Worm (Caenorhabditis elegans) whole organism, young adult: ENCODE data around the gene ZK512.8.

ENCODE experiments used
- B0261.1 ChIP-seq: sonication (generic microtip); optimal IDR thresholded peaks from 2 replicates; lab custom pipeline; 2016; ENCODE audit warnings: mild to moderate bottlenecking, missing genetic modification characterization, moderate library complexity, missing compliant biosample characterization
- C06A6.2 ChIP-seq: fragments of 200-800 bp; sonication (Bioruptor generic); conservative IDR thresholded peaks from 2 replicates; pipeline ENCODE4 v1.3.6; 2022; ENCODE audit warnings: missing genetic modification characterization, missing compliant biosample characterization
- F39B2.1 ChIP-seq: fragments of 200-800 bp; sonication (Bioruptor generic); IDR thresholded peaks from 2 replicates; pipeline ENCODE4 v1.3.6; 2022; ENCODE audit warnings: missing genetic modification reagents, missing genetic modification characterization, missing compliant biosample characterization
- F55B11.4 ChIP-seq: sonication (generic microtip); optimal IDR thresholded peaks from 2 replicates; lab custom pipeline; 2016; ENCODE audit warnings: missing compliant biosample characterization, missing genetic modification characterization, borderline replicate concordance; ENCODE audit not compliant: insufficient read depth
- Y95B8A.8 ChIP-seq: fragments of 200-800 bp; sonication (Bioruptor generic); IDR thresholded peaks from 2 replicates; pipeline ENCODE4 v1.3.6; 2022; ENCODE audit warnings: missing genetic modification reagents, missing genetic modification characterization, missing compliant biosample characterization
- ZK185.1 ChIP-seq: sonication (generic microtip); optimal IDR thresholded peaks from 2 replicates; lab custom pipeline; 2016; ENCODE audit warnings: mild to moderate bottlenecking, missing genetic modification characterization, missing compliant biosample characterization; ENCODE audit not compliant: poor library complexity, severe bottlenecking
- ama-1 ChIP-seq, 3 experiments: fragments of 150-350 bp in 1 of 3; sonication (generic microtip) in 2 of 3; optimal IDR thresholded peaks; 2 replicates each; lab custom pipeline; 2014 to 2018; ENCODE audit warnings: missing biosample characterization in 2 of 3, missing genetic modification characterization in 2 of 3, missing genetic modification reagents in 2 of 3
- aptf-2 ChIP-seq: fragments of 200-800 bp; sonication (Bioruptor generic); conservative IDR thresholded peaks from 2 replicates; pipeline ENCODE4 v1.3.6; 2022; ENCODE audit warnings: missing genetic modification reagents, missing genetic modification characterization, missing compliant biosample characterization
- ceh-40 ChIP-seq: fragments of 200-800 bp; sonication (Bioruptor generic); IDR thresholded peaks from 2 replicates; pipeline ENCODE4 v1.3.6; 2022; ENCODE audit warnings: missing genetic modification characterization, missing compliant biosample characterization
- ceh-91 ChIP-seq: fragments of 200-800 bp; sonication (Bioruptor generic); IDR thresholded peaks from 2 replicates; pipeline ENCODE4 v1.3.6; 2022; ENCODE audit warnings: missing genetic modification reagents, missing genetic modification characterization, missing compliant biosample characterization
- dpl-1 ChIP-seq: fragments of 150-350 bp; optimal IDR thresholded peaks from 2 replicates; lab custom pipeline; 2014; ENCODE audit warnings: missing biosample characterization, missing genetic modification reagents, missing genetic modification characterization
- efl-1 ChIP-seq: fragments of 150-350 bp; optimal IDR thresholded peaks from 2 replicates; lab custom pipeline; 2014; ENCODE audit warnings: missing biosample characterization, missing genetic modification reagents, missing genetic modification characterization
- ekl-4 ChIP-seq: fragments of 200-800 bp; sonication (Bioruptor generic); IDR thresholded peaks from 2 replicates; pipeline ENCODE4 v1.3.6; 2022; ENCODE audit warnings: missing genetic modification reagents, missing genetic modification characterization, missing compliant biosample characterization
- hmg-20 ChIP-seq: fragments of 200-800 bp; sonication (Bioruptor generic); IDR thresholded peaks from 2 replicates; pipeline ENCODE4 v1.3.6; 2022; ENCODE audit warnings: missing genetic modification reagents, missing genetic modification characterization, missing compliant biosample characterization
- hrde-1 ChIP-seq: sonication (generic microtip); optimal IDR thresholded peaks from 2 replicates; lab custom pipeline; 2016; ENCODE audit warnings: missing genetic modification characterization, mild to moderate bottlenecking, missing compliant biosample characterization, moderate library complexity, missing genotype, missing genetic modification reagents, borderline replicate concordance
- hsf-1 ChIP-seq: fragments of 200-800 bp; sonication (Bioruptor generic); IDR thresholded peaks from 2 replicates; pipeline ENCODE4 v1.3.6; 2022; ENCODE audit warnings: missing genetic modification reagents, missing genetic modification characterization, missing compliant biosample characterization
- let-526 ChIP-seq: fragments of 200-800 bp; sonication (Bioruptor generic); IDR thresholded peaks from 2 replicates; pipeline ENCODE4 v1.3.6; 2022; ENCODE audit warnings: missing genetic modification reagents, missing genetic modification characterization, missing compliant biosample characterization
- lsl-1 ChIP-seq: fragments of 200-800 bp; sonication (Bioruptor generic); optimal IDR thresholded peaks from 2 replicates; lab custom pipeline; 2018; ENCODE audit warnings: mild to moderate bottlenecking, missing genetic modification characterization, moderate library complexity, missing compliant biosample characterization
- lsy-27 ChIP-seq: sonication (generic microtip); optimal IDR thresholded peaks from 2 replicates; lab custom pipeline; 2017; ENCODE audit warnings: missing genetic modification characterization, mild to moderate bottlenecking, missing compliant biosample characterization, antibody characterized with exemption, missing genotype, borderline replicate concordance; ENCODE audit not compliant: insufficient read depth
- madf-6 ChIP-seq: fragments of 200-800 bp; sonication (Bioruptor generic); IDR thresholded peaks from 2 replicates; pipeline ENCODE4 v1.3.6; 2022; ENCODE audit warnings: missing genetic modification reagents, missing genetic modification characterization, missing compliant biosample characterization
- madf-8 ChIP-seq: fragments of 200-800 bp; sonication (Bioruptor generic); conservative IDR thresholded peaks from 2 replicates; pipeline ENCODE4 v1.3.6; 2022; ENCODE audit warnings: missing genetic modification reagents, missing genetic modification characterization, missing compliant biosample characterization
- mxl-1 ChIP-seq: sonication (generic microtip); optimal IDR thresholded peaks from 2 replicates; lab custom pipeline; 2016; ENCODE audit warnings: missing genetic modification characterization, missing compliant biosample characterization
- nhr-90 ChIP-seq: sonication (generic microtip); optimal IDR thresholded peaks from 2 replicates; lab custom pipeline; 2016; ENCODE audit warnings: missing genotype, mild to moderate bottlenecking, missing genetic modification characterization, missing compliant biosample characterization
- pha-4 ChIP-seq: fragments of 150-350 bp; sonication (generic microtip); optimal IDR thresholded peaks from 2 replicates; lab custom pipeline; 2014; ENCODE audit warnings: missing biosample characterization, missing genetic modification reagents, missing genetic modification characterization
- rcor-1 ChIP-seq: fragments of 200-800 bp; sonication (Bioruptor generic); IDR thresholded peaks from 2 replicates; pipeline ENCODE4 v1.3.6; 2022; ENCODE audit warnings: missing genetic modification reagents, missing genetic modification characterization, missing compliant biosample characterization
- snpc-1.3 ChIP-seq: sonication (generic microtip); optimal IDR thresholded peaks from 2 replicates; lab custom pipeline; 2017; ENCODE audit warnings: missing genetic modification characterization, mild to moderate bottlenecking, missing compliant biosample characterization, antibody characterized with exemption, moderate library complexity, missing genotype, missing genetic modification reagents; ENCODE audit not compliant: insufficient read depth
- tbx-9 ChIP-seq: sonication (generic microtip); optimal IDR thresholded peaks from 2 replicates; lab custom pipeline; 2016; ENCODE audit warnings: borderline replicate concordance, missing genetic modification characterization, inconsistent platforms, missing compliant biosample characterization
- tlf-1 ChIP-seq: fragments of 200-800 bp; sonication (Bioruptor generic); optimal IDR thresholded peaks from 2 replicates; lab custom pipeline; 2018; ENCODE audit warnings: mild to moderate bottlenecking, missing genetic modification characterization, missing compliant biosample characterization
- xnd-1 ChIP-seq: sonication (generic microtip); optimal IDR thresholded peaks from 2 replicates; lab custom pipeline; 2016; ENCODE audit warnings: missing genotype, missing genetic modification reagents, missing genetic modification characterization, missing compliant biosample characterization
- zfh-2 ChIP-seq: fragments of 200-800 bp; sonication (Bioruptor generic); conservative IDR thresholded peaks from 2 replicates; pipeline ENCODE4 v1.3.6; 2022; ENCODE audit warnings: missing genetic modification reagents, missing genetic modification characterization, missing compliant biosample characterization
- ztf-22 ChIP-seq: fragments of 200-800 bp; sonication (Bioruptor generic); optimal IDR thresholded peaks from 2 replicates; lab custom pipeline; 2018; ENCODE audit warnings: mild to moderate bottlenecking, missing genetic modification characterization, moderate library complexity, missing compliant biosample characterization
- ztf-25 ChIP-seq: fragments of 200-800 bp; sonication (Bioruptor generic); IDR thresholded peaks from 2 replicates; pipeline ENCODE4 v1.3.6; 2022; ENCODE audit warnings: missing genetic modification reagents, missing genetic modification characterization, missing compliant biosample characterization
- ztf-26 ChIP-seq: sonication (generic microtip); optimal IDR thresholded peaks from 2 replicates; lab custom pipeline; 2017; ENCODE audit warnings: missing genetic modification characterization, missing compliant biosample characterization
- ztf-6 ChIP-seq: fragments of 200-800 bp; sonication (Bioruptor generic); IDR thresholded peaks from 2 replicates; pipeline ENCODE4 v1.3.6; 2022; ENCODE audit warnings: missing genetic modification reagents, missing genetic modification characterization, missing compliant biosample characterization

Gene ZK512.8

DNA sequence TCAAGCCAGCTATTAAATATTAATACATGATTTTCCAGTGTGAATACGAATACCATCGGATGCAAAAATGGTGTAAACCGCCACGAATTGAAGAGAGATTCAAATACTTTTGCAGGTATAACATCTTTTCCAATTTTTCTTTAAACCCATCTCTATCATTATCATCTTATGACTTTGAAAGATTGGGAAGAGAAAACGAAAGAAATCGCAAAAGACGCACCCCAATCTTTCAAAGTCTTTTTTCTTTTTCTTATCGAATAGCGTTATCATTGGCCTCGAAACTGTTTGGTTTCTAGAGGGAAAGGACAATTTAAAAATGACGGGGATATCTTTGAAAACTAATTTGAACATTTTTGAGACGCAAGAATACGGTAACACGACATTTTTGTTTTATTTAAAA, 40.2 kb upstream of the ZK512.8 start:
- TF ChIP-seq ceh-40 (GFP tag; lab: Robert Waterston, UW) (no peak), hrde-1 (tag; lab: Kevin White, UChicago) (no peak), F39B2.1 (no peak), hmg-20 (GFP tag; lab: Robert Waterston, UW) (no peak), let-526 (GFP tag; lab: Robert Waterston, UW) (no peak), ztf-26 (no peak), nhr-90 (tag; lab: Kevin White, UChicago) (no peak), dpl-1 (GFP tag; lab: Kevin White, UChicago) (no peak), pha-4 (tag; lab: Kevin White, UChicago) (no peak), ZK185.1 (tag; lab: Kevin White, UChicago) (no peak), Y95B8A.8 (GFP tag; lab: Robert Waterston, UW) (no peak), tbx-9 (no peak), hsf-1 (GFP tag; lab: Robert Waterston, UW) (no peak), ama-1 (optimal IDR thresholded peaks at IDR 0.05; lab: Kevin White, UChicago) (no peak), ama-1 (GFP tag; optimal IDR thresholded peaks at IDR 0.05; lab: Kevin White, UChicago) (no peak), snpc-1.3 (tag; lab: Kevin White, UChicago) (no peak), lsl-1 (GFP tag; lab: Kevin White, UChicago) (no peak), C06A6.2 (GFP tag; lab: Robert Waterston, UW) (no peak)

DNA sequence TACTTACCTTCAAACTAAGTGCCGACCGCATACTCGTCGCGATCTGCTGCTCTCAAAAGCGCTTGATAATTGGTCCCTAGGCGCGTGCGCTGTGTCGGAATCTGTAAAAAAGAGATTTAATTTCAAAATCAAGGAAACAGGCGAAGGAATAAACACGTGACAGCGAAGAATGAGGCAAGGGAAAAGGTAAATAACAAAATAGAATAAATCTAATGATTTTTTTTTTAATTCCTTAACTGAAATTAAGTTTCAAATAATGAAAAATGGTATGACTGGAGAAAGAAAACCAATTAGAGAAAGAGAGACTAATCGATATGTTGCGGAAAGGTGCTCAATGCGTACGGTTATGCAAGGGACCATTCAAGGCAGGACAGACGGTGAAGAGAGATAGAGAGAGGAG, 36.7 kb upstream of the ZK512.8 start, which contains the start of gene cya-1:
Gene cya-1 (minus strand): TSS at position 101 of the 400 bp plus-strand sequence.
- TF ChIP-seq ekl-4 (GFP tag; lab: Robert Waterston, UW): no peak
- no peak for TF ChIP-seq B0261.1 (tag; lab: Kevin White, UChicago)
- TF ChIP-seq madf-6 (GFP tag; lab: Robert Waterston, UW): peak; percentile 8; the same call in 1 of the 2 replicates
- no peak for TF ChIP-seq ZK185.1 (tag; lab: Kevin White, UChicago)
- TF ChIP-seq tlf-1 (GFP tag; lab: Kevin White, UChicago): no peak
- TF ChIP-seq aptf-2 (GFP tag; lab: Robert Waterston, UW): no peak
- TF ChIP-seq, all 124 proteins: peak for 1

DNA sequence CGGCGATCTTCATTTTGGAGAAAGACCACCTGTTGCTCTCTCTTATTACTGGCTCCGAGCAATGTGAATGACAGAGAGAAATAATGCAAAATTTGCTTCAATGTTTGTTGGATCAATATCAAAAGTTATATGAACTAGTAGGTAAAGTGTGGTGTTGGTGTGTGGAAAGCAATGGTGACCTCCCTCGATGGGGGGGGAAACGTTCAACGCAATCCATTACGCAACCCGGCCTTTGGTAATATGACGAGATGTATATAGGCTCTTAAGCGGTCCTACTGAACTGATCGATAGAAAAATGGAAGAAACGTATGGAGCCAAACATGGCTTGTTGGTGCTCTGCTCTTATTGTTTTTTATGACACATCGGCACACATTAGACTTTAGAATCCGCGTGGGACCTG, 36.1 kb upstream of the ZK512.8 start:
- TF ChIP-seq zfh-2: no peak
- no peak for TF ChIP-seq ztf-6 (GFP tag; lab: Robert Waterston, UW)
- TF ChIP-seq lsy-27: no peak
- TF ChIP-seq F55B11.4: no peak
- TF ChIP-seq mxl-1 (tag; lab: Kevin White, UChicago): no peak
- TF ChIP-seq ztf-22 (GFP tag; lab: Kevin White, UChicago): no peak
- no peak for TF ChIP-seq tbx-9
- no peak for TF ChIP-seq ceh-91

DNA sequence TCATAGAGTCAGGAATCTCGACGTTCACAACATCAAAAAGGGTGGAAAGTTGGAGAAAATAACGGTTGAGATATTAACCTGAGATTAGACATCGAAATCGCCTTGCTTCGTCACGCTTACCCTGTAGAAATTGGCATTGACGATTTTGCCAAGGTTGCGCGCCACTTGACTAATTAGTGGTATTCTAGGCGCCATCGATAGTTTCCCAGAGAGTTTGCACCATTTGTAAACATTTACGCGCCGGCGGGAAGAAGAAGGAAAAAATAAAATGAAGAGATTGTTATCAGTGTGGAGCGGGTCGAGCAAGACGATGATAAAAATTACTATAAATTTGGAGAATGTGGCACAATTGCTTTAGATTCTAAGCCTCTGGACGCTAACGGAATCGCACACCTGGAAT, 35.6 kb upstream of the ZK512.8 start:
- TF ChIP-seq rcor-1 (GFP tag; lab: Robert Waterston, UW) (0 out of 2 replicates have a peak, but pooled peaks have one; percentile 10), madf-8 (GFP tag; lab: Robert Waterston, UW) (peak; percentile 4; the same call in 1 of the 2 replicates), let-526 (GFP tag; lab: Robert Waterston, UW) (no peak), efl-1 (GFP tag; lab: Kevin White, UChicago) (peak; percentile 62), mxl-1 (tag; lab: Kevin White, UChicago) (no peak), madf-6 (GFP tag; lab: Robert Waterston, UW) (peak; percentile 77), ztf-25 (GFP tag; lab: Robert Waterston, UW) (no peak), zfh-2 (no peak), xnd-1 (tag; lab: Kevin White, UChicago) (peak; percentile 42)
